Worm (Caenorhabditis elegans) whole organism, L4/young adult: Measurements from ENCODE around the gene ZK105.14.

Experiments used
- W03F9.2 ChIP-seq: fragments of 150-350 bp; optimal IDR thresholded peaks from 2 replicates; lab custom pipeline; 2014; ENCODE audit warnings: missing biosample characterization, missing genetic modification characterization
- dao-5 ChIP-seq: sonication (generic microtip); optimal IDR thresholded peaks from 2 replicates; lab custom pipeline; 2016; ENCODE audit warnings: missing genotype, missing genetic modification characterization, moderate library complexity, missing compliant biosample characterization
- him-1 ChIP-seq: sonication (generic microtip); optimal IDR thresholded peaks from 2 replicates; lab custom pipeline; 2016; ENCODE audit warnings: missing genotype, missing genetic modification reagents, missing genetic modification characterization, missing compliant biosample characterization

DNA sequence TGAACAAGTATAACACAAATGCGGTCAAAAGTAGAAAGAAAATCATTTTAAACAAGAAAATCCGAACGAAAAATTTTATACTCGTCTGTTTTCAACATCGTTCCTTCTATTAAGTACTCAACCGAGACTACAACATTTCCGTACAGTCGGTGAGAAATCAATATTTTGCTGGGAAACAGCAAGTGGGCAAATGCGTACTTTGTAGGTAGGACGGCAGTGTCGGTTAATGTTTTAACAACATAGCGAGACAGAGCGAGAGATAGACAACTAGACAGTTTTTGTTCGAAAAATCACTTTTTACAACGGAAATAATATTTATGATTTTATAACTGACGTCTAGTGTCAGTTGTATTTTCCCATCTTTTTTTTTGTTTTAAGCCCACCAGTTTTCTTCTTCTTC lies 40.5 kb downstream of the ZK105.14 start, which contains the start of gene cyp-33A1:
- TF ChIP-seq W03F9.2 (tag; lab: Kevin White, UChicago): no peak
- no peak for TF ChIP-seq him-1 (tag; lab: Kevin White, UChicago)
- TF ChIP-seq dao-5 (tag; lab: Kevin White, UChicago): no peak
